Worm (Caenorhabditis elegans) whole organism, L3 larva: ENCODE results near the gene R07B1.8.

ENCODE experiments used
- R02D3.7 ChIP-seq: fragments of 150-350 bp; optimal IDR thresholded peaks from 2 replicates; lab custom pipeline; 2014; ENCODE audit warnings: missing biosample characterization, missing genetic modification characterization
- ZK546.5 ChIP-seq: sonication (generic microtip); optimal IDR thresholded peaks from 2 replicates; lab custom pipeline; 2017; ENCODE audit warnings: missing biosample characterization, missing genetic modification characterization
- aly-2 ChIP-seq: fragments of 150-350 bp; optimal IDR thresholded peaks from 2 replicates; lab custom pipeline; 2014; ENCODE audit warnings: missing biosample characterization, missing genetic modification characterization
- ama-1 ChIP-seq: fragments of 150-350 bp; optimal IDR thresholded peaks from 2 replicates; lab custom pipeline; 2018
- ceh-16 ChIP-seq: sonication (generic microtip); optimal IDR thresholded peaks from 2 replicates; lab custom pipeline; 2017; ENCODE audit warnings: missing biosample characterization, missing genetic modification characterization
- ceh-28 ChIP-seq: fragments of 150-350 bp; optimal IDR thresholded peaks from 2 replicates; lab custom pipeline; 2014; ENCODE audit warnings: missing biosample characterization, missing genetic modification reagents, missing genetic modification characterization
- ceh-82 ChIP-seq: fragments of 150-350 bp; optimal IDR thresholded peaks from 2 replicates; lab custom pipeline; 2014; ENCODE audit warnings: missing biosample characterization, missing genetic modification characterization
- ceh-9 ChIP-seq: sonication (generic microtip); optimal IDR thresholded peaks from 2 replicates; lab custom pipeline; 2018; ENCODE audit warnings: missing biosample characterization, missing genetic modification characterization
- daf-12 ChIP-seq: fragments of 150-350 bp; optimal IDR thresholded peaks from 2 replicates; lab custom pipeline; 2014; ENCODE audit warnings: missing biosample characterization, missing genetic modification reagents, missing genetic modification characterization
- egl-27 ChIP-seq: sonication (generic microtip); optimal IDR thresholded peaks from 4 replicates; lab custom pipeline; 2017; ENCODE audit warnings: missing biosample characterization, missing genetic modification reagents, missing genetic modification characterization
- egl-5 ChIP-seq: fragments of 150-350 bp; optimal IDR thresholded peaks from 2 replicates; lab custom pipeline; 2017; ENCODE audit warnings: missing biosample characterization, missing genetic modification reagents, missing genetic modification characterization, inconsistent platforms
- elt-1 ChIP-seq: fragments of 150-350 bp; optimal IDR thresholded peaks from 2 replicates; lab custom pipeline; 2014; ENCODE audit warnings: missing biosample characterization, missing genetic modification characterization
- elt-2 ChIP-seq: sonication (generic microtip); optimal IDR thresholded peaks from 2 replicates; lab custom pipeline; 2016; ENCODE audit warnings: missing genetic modification reagents, mild to moderate bottlenecking, missing genetic modification characterization, missing compliant biosample characterization
- elt-3 ChIP-seq, 3 experiments: fragments of 150-350 bp in 1 of 3; sonication (generic microtip) in 2 of 3; optimal IDR thresholded peaks; 2 replicates in 2 of 3; 4 replicates in 1 of 3; lab custom pipeline; 2014 to 2017; ENCODE audit warnings: missing biosample characterization in 3 of 3, missing genetic modification characterization in 3 of 3
- eor-1 ChIP-seq, 2 experiments: fragments of 150-350 bp; optimal IDR thresholded peaks; 2 replicates each; lab custom pipeline; 2014 to 2018; ENCODE audit warnings: missing biosample characterization in 2 of 2, missing genetic modification characterization in 2 of 2
- fkh-2 ChIP-seq: fragments of 150-350 bp; optimal IDR thresholded peaks from 2 replicates; lab custom pipeline; 2014; ENCODE audit warnings: missing biosample characterization, missing genetic modification reagents, missing genetic modification characterization
- fos-1 ChIP-seq: fragments of 150-350 bp; optimal IDR thresholded peaks from 2 replicates; lab custom pipeline; 2014; ENCODE audit warnings: missing biosample characterization, missing genetic modification characterization
- hmg-11 ChIP-seq: sonication (generic microtip); optimal IDR thresholded peaks from 2 replicates; lab custom pipeline; 2016; ENCODE audit warnings: missing genetic modification characterization, missing compliant biosample characterization
- jun-1 ChIP-seq: fragments of 150-350 bp; optimal IDR thresholded peaks from 2 replicates; lab custom pipeline; 2014; ENCODE audit warnings: missing biosample characterization, missing genetic modification reagents, missing genetic modification characterization
- lin-39 ChIP-seq: fragments of 150-350 bp; optimal IDR thresholded peaks from 2 replicates; lab custom pipeline; 2018; ENCODE audit warnings: missing biosample characterization, missing genetic modification reagents, missing genetic modification characterization
- lsy-12 ChIP-seq: sonication (generic microtip); optimal IDR thresholded peaks from 2 replicates; lab custom pipeline; 2016; ENCODE audit warnings: mild to moderate bottlenecking, missing genetic modification characterization, missing compliant biosample characterization
- mdl-1 ChIP-seq: fragments of 150-350 bp; optimal IDR thresholded peaks from 2 replicates; lab custom pipeline; 2014; ENCODE audit warnings: missing biosample characterization, missing genetic modification characterization
- mml-1 ChIP-seq: fragments of 150-350 bp; sonication (generic microtip); optimal IDR thresholded peaks from 3 replicates; lab custom pipeline; 2014; ENCODE audit warnings: missing biosample characterization, missing genetic modification characterization
- nfya-1 ChIP-seq: sonication (generic microtip); optimal IDR thresholded peaks from 2 replicates; lab custom pipeline; 2017; ENCODE audit warnings: missing genetic modification characterization, mild to moderate bottlenecking, missing compliant biosample characterization, antibody characterized with exemption, moderate library complexity; ENCODE audit not compliant: insufficient read depth
- nhr-12 ChIP-seq: fragments of 150-350 bp; optimal IDR thresholded peaks from 2 replicates; lab custom pipeline; 2014; ENCODE audit warnings: missing biosample characterization, missing genetic modification characterization
- nhr-25 ChIP-seq: sonication (generic microtip); optimal IDR thresholded peaks from 2 replicates; lab custom pipeline; 2017; ENCODE audit warnings: missing biosample characterization, missing genetic modification characterization
- nhr-28 ChIP-seq: fragments of 150-350 bp; optimal IDR thresholded peaks from 2 replicates; lab custom pipeline; 2014; ENCODE audit warnings: missing biosample characterization, missing genetic modification characterization
- nhr-43 ChIP-seq: sonication (generic microtip); optimal IDR thresholded peaks from 2 replicates; lab custom pipeline; 2016; ENCODE audit warnings: mild to moderate bottlenecking, missing genetic modification characterization, missing compliant biosample characterization; ENCODE audit not compliant: poor library complexity, severe bottlenecking
- nhr-67 ChIP-seq: fragments of 150-350 bp; optimal IDR thresholded peaks from 2 replicates; lab custom pipeline; 2014; ENCODE audit warnings: missing biosample characterization, missing genetic modification characterization
- nhr-77 ChIP-seq: fragments of 150-350 bp; optimal IDR thresholded peaks from 2 replicates; lab custom pipeline; 2014; ENCODE audit warnings: missing biosample characterization, missing genetic modification characterization
- pha-4 ChIP-seq: fragments of 150-350 bp; optimal IDR thresholded peaks from 2 replicates; lab custom pipeline; 2014; ENCODE audit warnings: missing biosample characterization, missing genetic modification reagents, missing genetic modification characterization
- pqm-1 ChIP-seq: fragments of 150-350 bp; optimal IDR thresholded peaks from 2 replicates; lab custom pipeline; 2017; ENCODE audit warnings: missing biosample characterization, missing genetic modification characterization, inconsistent platforms
- sea-2 ChIP-seq: fragments of 150-350 bp; sonication (generic microtip); optimal IDR thresholded peaks from 4 replicates; lab custom pipeline; 2014; ENCODE audit warnings: missing biosample characterization, missing genetic modification reagents, missing genetic modification characterization
- skn-1 ChIP-seq: fragments of 150-350 bp; optimal IDR thresholded peaks from 2 replicates; lab custom pipeline; 2014; ENCODE audit warnings: missing biosample characterization, missing genetic modification characterization
- snpc-4 ChIP-seq: fragments of 150-350 bp; optimal IDR thresholded peaks from 2 replicates; lab custom pipeline; 2014; ENCODE audit warnings: missing biosample characterization, missing genetic modification characterization
- unc-39 ChIP-seq: sonication (generic microtip); optimal IDR thresholded peaks from 4 replicates; lab custom pipeline; 2017; ENCODE audit warnings: missing biosample characterization, missing genetic modification characterization
- unc-62 ChIP-seq: fragments of 150-350 bp; sonication (generic microtip); optimal IDR thresholded peaks from 4 replicates; lab custom pipeline; 2014; ENCODE audit warnings: missing biosample characterization, missing genetic modification reagents, missing genetic modification characterization
- zag-1 ChIP-seq: fragments of 150-350 bp; optimal IDR thresholded peaks from 2 replicates; lab custom pipeline; 2014; ENCODE audit warnings: missing biosample characterization, missing genetic modification characterization
- ztf-11 ChIP-seq: fragments of 150-350 bp; optimal IDR thresholded peaks from 2 replicates; lab custom pipeline; 2014; ENCODE audit warnings: missing biosample characterization, missing genetic modification characterization
- ztf-4 ChIP-seq: fragments of 150-350 bp; optimal IDR thresholded peaks from 2 replicates; lab custom pipeline; 2014; ENCODE audit warnings: missing biosample characterization, missing genetic modification characterization

The R07B1.8 gene

ce11 chrX:9858069-9858468 lies 14.4 kb downstream of the R07B1.8 start, which contains the start of gene scav-5:
scav-5 (plus strand) TSS chrX:9858365.
- TF ChIP-seq nfya-1 (tag; lab: Kevin White, UChicago): no peak
- no peak for TF ChIP-seq nhr-67
- no peak for TF ChIP-seq egl-27
- TF ChIP-seq nhr-12: no peak
- peak; percentile 3 for TF ChIP-seq pha-4 (tag; lab: Kevin White, UChicago)
- no peak for TF ChIP-seq R02D3.7
- no peak for TF ChIP-seq ceh-28 (tag; lab: Kevin White, UChicago)
- peak; percentile 92 for TF ChIP-seq pqm-1 (tag; lab: Kevin White, UChicago)
- no peak for TF ChIP-seq nhr-77 (tag; lab: Kevin White, UChicago)
- no peak for TF ChIP-seq ztf-4 (tag; lab: Kevin White, UChicago)
- TF ChIP-seq ceh-82 (tag; lab: Kevin White, UChicago): no peak
- peak; percentile 91 for TF ChIP-seq elt-2 (tag; lab: Kevin White, UChicago)
- TF ChIP-seq mdl-1 (tag; lab: Kevin White, UChicago): no peak

- no peak for TF ChIP-seq lsy-12 (tag; lab: Kevin White, UChicago)
- no peak for TF ChIP-seq sea-2 (GFP tag; lab: Kevin White, UChicago)
- no peak for TF ChIP-seq ceh-9 (tag; lab: Kevin White, UChicago)
- no peak for TF ChIP-seq zag-1
- TF ChIP-seq unc-62 (GFP tag; lab: Kevin White, UChicago): no peak
- TF ChIP-seq ceh-82 (tag; lab: Kevin White, UChicago): no peak
- no peak for TF ChIP-seq fkh-2 (tag; lab: Kevin White, UChicago)
- TF ChIP-seq ZK546.5 (tag; lab: Kevin White, UChicago): no peak
- no peak for TF ChIP-seq skn-1 (tag; lab: Kevin White, UChicago)
- no peak for TF ChIP-seq daf-12 (tag; lab: Kevin White, UChicago)
- no peak for TF ChIP-seq ztf-11
- TF ChIP-seq pqm-1 (tag; lab: Kevin White, UChicago): no peak
- TF ChIP-seq egl-27: no peak
- TF ChIP-seq nhr-77 (tag; lab: Kevin White, UChicago): no peak
- no peak for TF ChIP-seq ama-1 (lab: Kevin White, UChicago)
- no peak for TF ChIP-seq nhr-67
- no peak for TF ChIP-seq elt-3 (tag; optimal IDR thresholded peaks at IDR 0.05; lab: Kevin White, UChicago)
- no peak for TF ChIP-seq nfya-1 (tag; lab: Kevin White, UChicago)
- TF ChIP-seq lin-39 (tag; lab: Kevin White, UChicago): no peak
- no peak for TF ChIP-seq jun-1 (tag; lab: Kevin White, UChicago)
- TF ChIP-seq, all 47 proteins: peak for 0
Observed at ce11 chrX:9856618-9857017, 15.8 kb downstream of the R07B1.8 start, which contains the start of gene R07B1.11. R07B1.11 (plus strand) TSS chrX:9856918.

- TF ChIP-seq unc-39 (tag; lab: Kevin White, UChicago): no peak
- no peak for TF ChIP-seq ceh-82 (tag; lab: Kevin White, UChicago)
- TF ChIP-seq pha-4 (tag; lab: Kevin White, UChicago): peak; percentile 98
- TF ChIP-seq egl-5 (tag; lab: Kevin White, UChicago): no peak
- TF ChIP-seq fos-1 (tag; lab: Kevin White, UChicago): no peak
- TF ChIP-seq hmg-11: no peak
- TF ChIP-seq ama-1 (lab: Kevin White, UChicago): no peak
- no peak for TF ChIP-seq unc-62 (GFP tag; lab: Kevin White, UChicago)
- no peak for TF ChIP-seq aly-2 (tag; lab: Kevin White, UChicago)
- TF ChIP-seq elt-1: no peak
- TF ChIP-seq mml-1 (tag; lab: Kevin White, UChicago): no peak
- TF ChIP-seq nhr-28 (tag; lab: Kevin White, UChicago): no peak
- TF ChIP-seq jun-1 (tag; lab: Kevin White, UChicago): peak; percentile 9
- TF ChIP-seq nhr-77 (tag; lab: Kevin White, UChicago): no peak
- no peak for TF ChIP-seq lin-39 (tag; lab: Kevin White, UChicago)
- TF ChIP-seq ceh-9 (tag; lab: Kevin White, UChicago): no peak
- no peak for TF ChIP-seq snpc-4
- TF ChIP-seq ztf-11: no peak
- TF ChIP-seq skn-1 (tag; lab: Kevin White, UChicago): no peak
- no peak for TF ChIP-seq eor-1 (tag; optimal IDR thresholded peaks at IDR 0.05; lab: Kevin White, UChicago)
- TF ChIP-seq ceh-16: no peak
- TF ChIP-seq elt-2 (tag; lab: Kevin White, UChicago): peak; percentile 53
- TF ChIP-seq fkh-2 (tag; lab: Kevin White, UChicago): no peak
- no peak for TF ChIP-seq nhr-43 (tag; lab: Kevin White, UChicago)
- TF ChIP-seq pqm-1 (tag; lab: Kevin White, UChicago): peak; percentile 53
- TF ChIP-seq mdl-1 (tag; lab: Kevin White, UChicago): no peak
- no peak for TF ChIP-seq daf-12 (tag; lab: Kevin White, UChicago)
- no peak for TF ChIP-seq zag-1
- no peak for TF ChIP-seq ztf-4 (tag; lab: Kevin White, UChicago)
- TF ChIP-seq nhr-67: no peak
- no peak for TF ChIP-seq sea-2 (GFP tag; lab: Kevin White, UChicago)
- no peak for TF ChIP-seq ZK546.5 (tag; lab: Kevin White, UChicago)
- TF ChIP-seq nhr-25: no peak
- TF ChIP-seq, all 47 proteins: peak for 4
Observed at ce11 chrX:9851745-9852330, 20.6 kb downstream of the R07B1.8 start, which contains the start of gene lec-7. lec-7 (plus strand) TSS chrX:9852041.
